Worm (Caenorhabditis elegans) whole organism, early embryonic: ENCODE measurements around the gene Y42H9AR.5.

Source experiments
- ama-1 ChIP-seq: fragments of 150-350 bp; optimal IDR thresholded peaks from 2 replicates; lab custom pipeline; 2014
- ceh-13 ChIP-seq: fragments of 200-800 bp; sonication (Bioruptor generic); optimal IDR thresholded peaks from 2 replicates; lab custom pipeline; 2018; ENCODE audit warnings: mild to moderate bottlenecking, missing genetic modification characterization, missing compliant biosample characterization
- ets-7 ChIP-seq: sonication (generic microtip); optimal IDR thresholded peaks from 2 replicates; lab custom pipeline; 2016; ENCODE audit warnings: missing genotype, missing genetic modification characterization, missing compliant biosample characterization
- flt-1 ChIP-seq: fragments of 200-800 bp; sonication (Bioruptor generic); IDR thresholded peaks from 2 replicates; pipeline ENCODE4 v1.3.6; 2022; ENCODE audit warnings: missing genetic modification characterization, missing compliant biosample characterization
- hmbx-1 ChIP-seq: sonication (generic microtip); optimal IDR thresholded peaks from 2 replicates; lab custom pipeline; 2016; ENCODE audit warnings: mild to moderate bottlenecking, missing genetic modification characterization, missing compliant biosample characterization
- hmg-4 ChIP-seq: fragments of 200-800 bp; sonication (Bioruptor generic); optimal IDR thresholded peaks from 2 replicates; lab custom pipeline; 2018; ENCODE audit warnings: mild to moderate bottlenecking, missing genetic modification characterization, missing compliant biosample characterization
- pes-1 ChIP-seq: fragments of 200-800 bp; sonication (Bioruptor generic); IDR thresholded peaks from 2 replicates; pipeline ENCODE4 v1.3.6; 2022; ENCODE audit warnings: missing genetic modification reagents, missing genetic modification characterization, missing compliant biosample characterization
- scrt-1 ChIP-seq: fragments of 200-800 bp; sonication (Bioruptor generic); IDR thresholded peaks from 2 replicates; pipeline ENCODE4 v1.3.6; 2022; ENCODE audit warnings: missing genetic modification characterization, missing compliant biosample characterization
- sea-1 ChIP-seq: fragments of 200-800 bp; sonication (Bioruptor generic); conservative IDR thresholded peaks from 2 replicates; pipeline ENCODE4 v1.3.6; 2022; ENCODE audit warnings: missing genetic modification characterization, missing compliant biosample characterization
- tbx-11 ChIP-seq: fragments of 200-800 bp; sonication (Bioruptor generic); IDR thresholded peaks from 2 replicates; pipeline ENCODE4 v1.3.6; 2022; ENCODE audit warnings: missing genetic modification characterization, missing compliant biosample characterization
- tbx-37 ChIP-seq: fragments of 200-800 bp; sonication (Bioruptor generic); conservative IDR thresholded peaks from 2 replicates; pipeline ENCODE4 v1.3.6; 2022; ENCODE audit warnings: missing genetic modification reagents, missing genetic modification characterization, missing compliant biosample characterization
- tra-4 ChIP-seq: sonication (generic microtip); optimal IDR thresholded peaks from 2 replicates; lab custom pipeline; 2017; ENCODE audit warnings: missing genetic modification characterization, missing compliant biosample characterization

ce11 chrIV:8080782-8081181 lies 21.5 kb upstream of the Y42H9AR.5 start:
- TF ChIP-seq ama-1 (lab: Kevin White, UChicago) (no peak), ets-7 (no peak), sea-1 (GFP tag; lab: Robert Waterston, UW) (no peak), pes-1 (GFP tag; lab: Robert Waterston, UW) (no peak), tbx-11 (no peak), hmg-4 (GFP tag; lab: Kevin White, UChicago) (no peak), scrt-1 (GFP tag; lab: Robert Waterston, UW) (no peak), flt-1 (no peak), tbx-37 (GFP tag; lab: Robert Waterston, UW) (no peak), ceh-13 (GFP tag; lab: Kevin White, UChicago) (no peak), tra-4 (tag; lab: Kevin White, UChicago) (no peak), hmbx-1 (tag; lab: Kevin White, UChicago) (no peak)
